Worm (Caenorhabditis elegans): ENCODE data around the gene T26G10.4.

The T26G10.4 gene

DNA sequence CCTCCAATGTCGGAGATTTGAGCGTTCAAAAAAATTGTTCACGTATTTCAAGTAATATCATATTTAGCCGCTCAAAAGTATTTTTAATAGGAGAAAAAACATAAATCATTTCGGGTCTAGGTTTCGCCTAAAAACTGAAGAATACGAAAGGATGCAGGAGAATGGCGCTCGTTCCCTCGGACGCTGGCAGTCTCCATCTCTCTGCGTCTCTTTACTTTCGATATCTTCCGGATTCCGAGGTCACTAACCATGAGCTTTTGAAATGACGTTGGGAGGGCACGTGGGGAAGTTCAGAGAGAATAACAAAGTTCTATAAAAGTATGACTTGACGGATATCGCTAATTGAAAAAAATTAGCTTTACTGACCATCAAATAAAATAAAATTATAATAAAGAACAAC, 29.4 kb upstream of the T26G10.4 start:
- TF ChIP-seq F49E8.2 (tag; optimal IDR thresholded peaks at IDR 0.05; ENCODE audit: borderline replicate concordance) (no peak), hlh-30 (tag; optimal IDR thresholded peaks at IDR 0.05; ENCODE audit: insufficient read depth) (peak; percentile 90), lin-13 (GFP tag; optimal IDR thresholded peaks at IDR 0.05) (peak; percentile 18), lin-38 (GFP tag; IDR thresholded peaks at IDR 0.05) (peak; percentile 55), ztf-7 (tag; optimal IDR thresholded peaks at IDR 0.05) (no peak), lsy-2 (tag; optimal IDR thresholded peaks at IDR 0.05) (peak in 1 of 2 experiments; percentile 62), mdl-1 (tag; optimal IDR thresholded peaks at IDR 0.05) (peak; percentile 24 to 76), php-3 (GFP tag; IDR thresholded peaks at IDR 0.05) (no peak), aha-1 (tag) (no peak), spr-1 (tag; optimal IDR thresholded peaks at IDR 0.05) (no peak), arid-1 (GFP tag; conservative IDR thresholded peaks at IDR 0.05) (peak; percentile 30; the same call in 1 of the 2 replicates), mes-2 (tag; optimal IDR thresholded peaks at IDR 0.05; ENCODE audit: poor library complexity, severe bottlenecking) (no peak), tag-97 (GFP tag; IDR thresholded peaks at IDR 0.05) (no peak), vab-7 (GFP tag; IDR thresholded peaks at IDR 0.05) (no peak), zfp-3 (GFP tag; conservative IDR thresholded peaks at IDR 0.05) (no peak), Y48G9A.11 (GFP tag; IDR thresholded peaks at IDR 0.05) (no peak), tra-1 (GFP tag; IDR thresholded peaks at IDR 0.05) (no peak), egl-27 (tag; optimal IDR thresholded peaks at IDR 0.05) (no peak), madf-5 (GFP tag; IDR thresholded peaks at IDR 0.05) (no peak), R02D3.7 (tag; optimal IDR thresholded peaks at IDR 0.05) (no peak), sdz-12 (GFP tag; optimal IDR thresholded peaks at IDR 0.05) (no peak), ceh-62 (tag; optimal IDR thresholded peaks at IDR 0.05) (no peak), F37D6.2 (tag; optimal IDR thresholded peaks at IDR 0.05) (no peak), lim-7 (GFP tag; IDR thresholded peaks at IDR 0.05) (0 out of 2 replicates have a peak, but pooled peaks have one; percentile 43), cey-2 (tag; optimal IDR thresholded peaks at IDR 0.05; ENCODE audit: borderline replicate concordance, insufficient read depth) (no peak), lin-29 (GFP tag; IDR thresholded peaks at IDR 0.05) (no peak), rbr-2 (tag; optimal IDR thresholded peaks at IDR 0.05) (no peak), nhr-28 (tag; optimal IDR thresholded peaks at IDR 0.05) (no peak), F44E2.7 (GFP tag; IDR thresholded peaks at IDR 0.05) (no peak), saeg-2 (GFP tag; IDR thresholded peaks at IDR 0.05) (no peak), Y105C5A.15 (GFP tag; IDR thresholded peaks at IDR 0.05) (no peak), ama-1 (optimal IDR thresholded peaks at IDR 0.05) (peak; percentile 5), mxl-3 (GFP tag; optimal IDR thresholded peaks at IDR 0.05) (peak; percentile 4), mep-1 (tag; optimal IDR thresholded peaks at IDR 0.05) (peak; percentile 3), nhr-76 (tag; optimal IDR thresholded peaks at IDR 0.05) (no peak), zip-2 (tag; optimal IDR thresholded peaks at IDR 0.05) (no peak), dmd-8 (GFP tag; IDR thresholded peaks at IDR 0.05) (no peak), zip-11 (GFP tag; IDR thresholded peaks at IDR 0.05) (no peak), mxl-2 (GFP tag; conservative IDR thresholded peaks at IDR 0.05) (no peak), Y5F2A.4 (GFP tag; optimal IDR thresholded peaks at IDR 0.05) (no peak), D1046.2 (GFP tag; IDR thresholded peaks at IDR 0.05) (no peak), unc-62 (GFP tag; optimal IDR thresholded peaks at IDR 0.05 in 1 of 2) (no peak), unc-62 (tag; optimal IDR thresholded peaks at IDR 0.05) (no peak)

Measured in whole organism, L4 larva.